Worm (Caenorhabditis elegans): ENCODE data around the gene F09B12.3.

DNA sequence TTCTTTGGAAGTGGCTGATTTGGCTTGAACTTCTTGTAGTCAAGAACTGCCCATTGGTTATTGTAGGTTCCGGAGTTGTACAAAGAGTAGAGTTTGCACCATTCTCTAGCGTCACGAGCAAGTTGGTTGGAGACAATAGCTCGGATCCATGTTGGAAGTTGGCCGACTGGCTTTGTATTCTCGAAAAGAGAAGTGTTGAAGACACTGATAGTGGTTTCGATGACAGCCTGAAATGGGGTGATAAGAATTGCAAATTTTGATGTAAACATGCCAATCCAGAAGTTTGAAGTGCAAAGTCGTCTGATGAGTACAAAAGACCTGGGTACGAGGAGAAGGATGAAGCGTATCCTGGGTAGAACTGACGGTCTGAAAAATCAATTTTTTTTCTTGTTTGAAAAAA, 1.5 kb downstream of the F09B12.3 start:
- TF ChIP-seq lin-39 (tag; optimal IDR thresholded peaks at IDR 0.05) (no peak), ama-1 (optimal IDR thresholded peaks at IDR 0.05) (no peak), gmeb-1 (tag; optimal IDR thresholded peaks at IDR 0.05) (no peak), unc-62 (GFP tag; optimal IDR thresholded peaks at IDR 0.05) (no peak), mdl-1 (tag; optimal IDR thresholded peaks at IDR 0.05) (no peak), ztf-4 (tag; optimal IDR thresholded peaks at IDR 0.05) (no peak), aly-2 (tag; optimal IDR thresholded peaks at IDR 0.05) (no peak), ztf-1 (GFP tag; conservative IDR thresholded peaks at IDR 0.05) (no peak), nhr-77 (tag; optimal IDR thresholded peaks at IDR 0.05) (no peak), egl-27 (tag; optimal IDR thresholded peaks at IDR 0.05) (no peak), elt-1 (tag; optimal IDR thresholded peaks at IDR 0.05) (no peak), ztf-11 (tag; optimal IDR thresholded peaks at IDR 0.05) (no peak)

Measured in whole organism, L2 larva.